Fruit fly (Drosophila melanogaster) whole organism, pupa: Measurements from ENCODE around the gene MESR3.

Experiments used
- CG14655 ChIP-seq: fragments of 200-800 bp; sonication (Bioruptor generic); optimal IDR thresholded peaks from 3 replicates; lab custom pipeline; 2017; ENCODE audit warnings: mild to moderate bottlenecking, missing biosample characterization, missing genetic modification reagents, missing genetic modification characterization
- CG15710 ChIP-seq: fragments of 200-800 bp; sonication (Bioruptor generic); optimal IDR thresholded peaks from 2 replicates; lab custom pipeline; 2018; ENCODE audit warnings: missing biosample characterization, mild to moderate bottlenecking, missing genetic modification characterization, moderate library complexity
- CG32121 ChIP-seq: fragments of 200-800 bp; sonication (Bioruptor generic); IDR thresholded peaks from 2 replicates; pipeline ENCODE4 v1.3.6; 2022; ENCODE audit warnings: missing biosample characterization, missing genetic modification characterization
- CG4496 ChIP-seq: fragments of 200-800 bp; sonication (Bioruptor generic); IDR thresholded peaks from 3 replicates; pipeline ENCODE4 v1.3.6; 2022; ENCODE audit warnings: missing biosample characterization, missing genetic modification characterization
- CG8159 ChIP-seq: fragments of 200-800 bp; sonication (Bioruptor generic); optimal IDR thresholded peaks from 3 replicates; lab custom pipeline; 2018; ENCODE audit warnings: missing biosample characterization, mild to moderate bottlenecking, missing genetic modification characterization, moderate library complexity
- CG9948 ChIP-seq: fragments of 200-800 bp; sonication (Bioruptor generic); optimal IDR thresholded peaks from 2 replicates; lab custom pipeline; 2018; ENCODE audit warnings: missing biosample characterization, mild to moderate bottlenecking, missing genetic modification characterization, moderate library complexity
- D1 ChIP-seq: fragments of 200-800 bp; sonication (Bioruptor generic); optimal IDR thresholded peaks from 2 replicates; lab custom pipeline; 2018; ENCODE audit warnings: missing biosample characterization, mild to moderate bottlenecking, missing genetic modification characterization, moderate library complexity
- EcR ChIP-seq: fragments of 200-800 bp; sonication (Bioruptor generic); optimal IDR thresholded peaks from 3 replicates; lab custom pipeline; 2019; ENCODE audit warnings: missing biosample characterization, missing genetic modification characterization, mild to moderate bottlenecking, moderate library complexity, missing genetic modification reagents
- gl ChIP-seq: fragments of 200-800 bp; sonication (Bioruptor generic); optimal IDR thresholded peaks from 2 replicates; lab custom pipeline; 2018; ENCODE audit warnings: missing biosample characterization, mild to moderate bottlenecking, missing genetic modification characterization
- rn ChIP-seq: fragments of 200-800 bp; sonication (Bioruptor generic); IDR thresholded peaks from 2 replicates; pipeline ENCODE4 v1.3.6; 2022; ENCODE audit warnings: missing biosample characterization, missing genetic modification characterization

dm6 chr2L:18687827-18688226 is 70.8 kb downstream of the MESR3 start:
- TF ChIP-seq CG9948 (no peak), CG32121 (no peak), D1 (tag; lab: Kevin White, UChicago) (no peak), CG14655 (no peak), EcR (GFP tag; lab: Kevin White, UChicago) (no peak), CG4496 (GFP tag; lab: Robert Waterston, UW) (no peak), gl (tag; lab: Kevin White, UChicago) (no peak), CG15710 (tag; lab: Kevin White, UChicago) (no peak), rn (GFP tag; lab: Robert Waterston, UW) (no peak), CG8159 (no peak)
